Fruit fly (Drosophila melanogaster): ENCODE results near the gene CG31178.

Gene CG31178

dm6 chr3R:21873439-21873838 lies at the start of gene CG31178:
Gene CG31178, plus strand, starts transcription at chr3R:21873739.
- TF ChIP-seq Clk (GFP tag; optimal IDR thresholded peaks at IDR 0.05) (no peak), cic (GFP tag; optimal IDR thresholded peaks at IDR 0.05) (no peak), CG33017 (tag; optimal IDR thresholded peaks at IDR 0.05) (no peak), kay (GFP tag; ENCODE audit: borderline replicate concordance) (peak; percentile 34), CG7101 (tag; optimal IDR thresholded peaks at IDR 0.05) (no peak), bab1 (GFP tag; optimal IDR thresholded peaks at IDR 0.05) (no peak)

dm6 chr3R:21824407-21825006 lies 49.0 kb upstream of the CG31178 start:
- no peak for TF ChIP-seq CG7045 (GFP tag; optimal IDR thresholded peaks at IDR 0.05)
- TF ChIP-seq pad (GFP tag; optimal IDR thresholded peaks at IDR 0.05) = no peak
- TF ChIP-seq Clk (GFP tag; optimal IDR thresholded peaks at IDR 0.05) = no peak
- TF ChIP-seq CG12768 (GFP tag; optimal IDR thresholded peaks at IDR 0.05) = no peak
- no peak for TF ChIP-seq CG1620 (GFP tag; optimal IDR thresholded peaks at IDR 0.05)
- no peak for TF ChIP-seq CG7101 (tag; optimal IDR thresholded peaks at IDR 0.05)

- TF ChIP-seq CG5204 (GFP tag; optimal IDR thresholded peaks at IDR 0.05) (no peak), cnc (optimal IDR thresholded peaks at IDR 0.05) (no peak), CG7101 (tag; optimal IDR thresholded peaks at IDR 0.05) (peak; percentile 30), toe (GFP tag; optimal IDR thresholded peaks at IDR 0.05) (no peak), Hr96 (GFP tag; optimal IDR thresholded peaks at IDR 0.05) (no peak)
Observed at dm6 chr3R:21825140-21825539, 48.4 kb upstream of the CG31178 start.

dm6 chr3R:21825775-21826558 lies 47.6 kb upstream of the CG31178 start:
- no peak for TF ChIP-seq Crg-1 (GFP tag; optimal IDR thresholded peaks at IDR 0.05)
- no peak for TF ChIP-seq CG7101 (tag; optimal IDR thresholded peaks at IDR 0.05)

- TF ChIP-seq CG12768 (GFP tag; optimal IDR thresholded peaks at IDR 0.05) = no peak
- TF ChIP-seq pad (GFP tag; optimal IDR thresholded peaks at IDR 0.05) = peak; percentile 55
Observed at dm6 chr3R:21827453-21828039, 46.0 kb upstream of the CG31178 start.

- TF ChIP-seq Hr96 (GFP tag; optimal IDR thresholded peaks at IDR 0.05) = no peak
- no peak for TF ChIP-seq Mnt (GFP tag; optimal IDR thresholded peaks at IDR 0.05)
- TF ChIP-seq toe (GFP tag; optimal IDR thresholded peaks at IDR 0.05) = no peak
- TF ChIP-seq cnc (optimal IDR thresholded peaks at IDR 0.05) = no peak
- TF ChIP-seq Clk (GFP tag; optimal IDR thresholded peaks at IDR 0.05) = no peak
- no peak for TF ChIP-seq pad (GFP tag; optimal IDR thresholded peaks at IDR 0.05)
Observed at dm6 chr3R:21828040-21828526, 45.5 kb upstream of the CG31178 start.

- TF ChIP-seq CG33017 (tag; optimal IDR thresholded peaks at IDR 0.05) = no peak
- no peak for TF ChIP-seq CG7045 (GFP tag; optimal IDR thresholded peaks at IDR 0.05)
- no peak for TF ChIP-seq ovo (GFP tag; optimal IDR thresholded peaks at IDR 0.05)
- TF ChIP-seq CG14711 (tag; optimal IDR thresholded peaks at IDR 0.05) = no peak
- no peak for TF ChIP-seq CG11617 (GFP tag; optimal IDR thresholded peaks at IDR 0.05)
- TF ChIP-seq CG7101 (tag; optimal IDR thresholded peaks at IDR 0.05) = no peak
- TF ChIP-seq bab1 (GFP tag; optimal IDR thresholded peaks at IDR 0.05) = no peak
- no peak for TF ChIP-seq kay (GFP tag; ENCODE audit: borderline replicate concordance)
- no peak for TF ChIP-seq toe (GFP tag; optimal IDR thresholded peaks at IDR 0.05)
- no peak for TF ChIP-seq Hr96 (GFP tag; optimal IDR thresholded peaks at IDR 0.05)
Observed at dm6 chr3R:21828785-21829486, 44.6 kb upstream of the CG31178 start.

dm6 chr3R:21829487-21829957 lies 44.0 kb upstream of the CG31178 start:
- TF ChIP-seq toe (GFP tag; optimal IDR thresholded peaks at IDR 0.05) (no peak), Crg-1 (GFP tag; optimal IDR thresholded peaks at IDR 0.05) (no peak), pad (GFP tag; optimal IDR thresholded peaks at IDR 0.05) (peak; percentile 47), tj (GFP tag; optimal IDR thresholded peaks at IDR 0.05) (peak; percentile 67)
